Fruit fly (Drosophila melanogaster): Measurements from ENCODE around the gene CG15046.

CG15046 gene

DNA sequence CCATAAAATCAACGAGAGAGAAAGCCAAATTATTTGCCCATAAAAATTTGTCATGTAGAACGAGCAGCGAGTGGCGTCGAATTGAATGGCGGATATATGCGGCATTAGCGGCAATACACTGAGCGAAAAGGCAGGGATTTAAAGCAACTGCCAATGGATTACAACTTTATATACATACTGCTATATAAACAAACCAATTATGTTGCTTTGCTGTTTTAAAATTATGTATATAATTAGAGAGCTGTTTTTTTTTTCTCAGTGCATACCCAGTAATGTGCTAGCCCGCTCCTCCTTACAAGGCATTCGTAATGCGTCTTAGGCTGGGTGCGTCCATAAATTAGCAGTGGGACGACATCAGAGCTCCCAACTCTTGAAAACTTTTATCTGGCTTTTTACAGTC lies 21.5 kb downstream of the CG15046 start:
- no peak for TF ChIP-seq noc (tag; optimal IDR thresholded peaks at IDR 0.05)

DNA sequence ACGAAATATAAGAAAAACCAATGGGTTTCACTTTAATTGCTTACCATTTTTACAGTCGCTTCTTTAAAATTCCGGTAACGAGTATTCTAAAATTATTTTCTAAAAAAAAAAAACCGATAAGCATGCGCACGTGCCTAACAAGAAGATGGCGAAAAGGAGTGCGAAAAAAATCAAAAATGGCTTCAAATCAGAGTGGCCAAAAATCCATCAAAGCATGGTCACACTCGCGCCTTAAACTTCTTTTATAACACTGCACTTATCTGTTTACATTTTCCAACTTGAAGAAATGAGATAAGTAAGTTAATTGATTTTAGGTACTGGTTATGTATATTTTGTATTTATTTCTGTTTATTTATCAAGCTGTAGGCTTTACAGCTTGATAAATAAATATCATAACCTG lies 29.1 kb downstream of the CG15046 start, which contains the start of gene CG43843:
Gene CG43843, minus strand, starts transcription at position 101 of the 400 bp plus-strand sequence.
- no peak for TF ChIP-seq noc (tag; optimal IDR thresholded peaks at IDR 0.05)

DNA sequence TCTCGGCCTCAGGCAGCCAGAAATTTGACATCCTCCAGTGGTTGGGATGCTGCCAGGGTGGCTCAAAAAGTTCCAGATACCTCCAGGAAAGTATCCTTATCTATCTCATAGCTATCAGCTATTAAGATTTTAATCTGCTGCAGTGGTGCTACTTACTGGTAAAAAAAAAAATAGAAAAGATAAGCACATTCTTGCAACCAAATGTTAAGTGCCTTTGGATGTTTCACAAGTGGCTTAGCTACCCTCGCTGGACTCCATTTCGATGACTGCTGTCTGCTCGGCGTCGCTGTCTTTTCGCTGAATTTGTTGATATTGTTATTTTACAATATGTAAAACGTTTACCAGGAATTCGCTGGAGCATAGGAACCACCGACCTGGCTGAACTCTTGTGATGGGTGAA lies 36.7 kb downstream of the CG15046 start:
- no peak for TF ChIP-seq noc (tag; optimal IDR thresholded peaks at IDR 0.05)

DNA sequence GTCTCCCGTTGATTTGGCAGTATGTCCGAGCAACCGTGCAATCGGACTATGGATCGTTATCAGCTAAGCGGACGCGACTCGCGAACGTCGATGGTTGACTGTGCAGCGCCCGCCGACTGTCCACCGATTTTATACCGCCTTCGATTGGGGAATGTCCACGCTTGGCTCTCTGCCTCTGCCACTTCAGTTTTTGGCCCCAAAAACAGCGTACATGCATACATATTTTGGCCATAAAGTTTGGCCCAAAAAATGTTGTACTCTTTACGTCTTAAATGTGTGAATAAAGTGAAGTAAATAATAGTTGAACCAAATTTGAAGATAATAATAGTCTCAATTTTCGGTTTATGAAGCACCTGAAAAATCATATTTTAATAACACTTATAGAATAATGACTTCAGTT lies 48.9 kb downstream of the CG15046 start, which contains the start of gene CG32548:
Gene CG32548, minus strand, starts transcription at position 101 of the 400 bp plus-strand sequence.
- no peak for TF ChIP-seq noc (tag; optimal IDR thresholded peaks at IDR 0.05)

DNA sequence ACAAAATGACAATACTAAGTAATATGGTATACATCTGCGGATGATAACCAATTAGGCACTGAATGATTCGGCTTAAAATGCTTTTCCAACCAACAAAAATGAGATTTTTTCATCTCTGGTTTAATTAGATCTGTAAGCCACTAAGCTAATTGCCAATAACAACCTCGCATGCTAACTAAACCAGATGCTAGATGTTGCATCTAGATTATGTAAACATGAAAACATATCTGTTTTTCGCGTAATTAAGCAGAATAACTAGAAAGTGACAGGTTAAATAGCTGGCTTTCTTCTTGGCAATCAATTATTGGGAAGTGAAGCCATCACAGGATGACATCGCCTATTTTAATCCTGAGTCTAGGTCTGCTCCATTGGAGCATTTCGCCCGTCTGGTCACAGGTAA lies 50.1 kb downstream of the CG15046 start, which contains the start of gene CG43841:
Gene CG43841, plus strand, starts transcription at position 301 of the 400 bp plus-strand sequence.
- TF ChIP-seq noc (tag; optimal IDR thresholded peaks at IDR 0.05), result no peak

DNA sequence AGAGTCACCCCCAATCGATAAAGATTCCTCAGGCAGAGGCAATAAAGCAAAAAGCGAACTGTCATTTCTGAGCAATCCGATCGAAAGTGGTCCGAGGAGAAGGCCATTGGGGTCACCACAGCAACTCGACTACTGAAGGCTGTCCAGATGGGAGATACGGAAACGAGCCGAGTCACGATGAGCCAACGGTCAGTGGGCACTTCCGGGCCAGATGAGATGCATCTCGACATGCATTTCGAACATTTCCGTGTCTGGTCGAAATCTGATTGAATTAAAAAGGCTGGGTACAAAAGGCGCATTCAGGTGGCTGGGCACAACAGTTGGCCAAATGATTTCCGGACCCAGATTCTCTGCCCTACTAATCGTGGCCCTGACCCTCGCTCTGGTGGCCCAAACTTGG lies 50.9 kb downstream of the CG15046 start, which contains the start of gene CG32551:
Gene CG32551, plus strand, starts transcription at position 301 of the 400 bp plus-strand sequence.
- TF ChIP-seq noc (tag; optimal IDR thresholded peaks at IDR 0.05), result no peak

Measured in whole organism, larva.